Fruit fly (Drosophila melanogaster): Measurements from ENCODE around the gene Ubx.

DNA sequence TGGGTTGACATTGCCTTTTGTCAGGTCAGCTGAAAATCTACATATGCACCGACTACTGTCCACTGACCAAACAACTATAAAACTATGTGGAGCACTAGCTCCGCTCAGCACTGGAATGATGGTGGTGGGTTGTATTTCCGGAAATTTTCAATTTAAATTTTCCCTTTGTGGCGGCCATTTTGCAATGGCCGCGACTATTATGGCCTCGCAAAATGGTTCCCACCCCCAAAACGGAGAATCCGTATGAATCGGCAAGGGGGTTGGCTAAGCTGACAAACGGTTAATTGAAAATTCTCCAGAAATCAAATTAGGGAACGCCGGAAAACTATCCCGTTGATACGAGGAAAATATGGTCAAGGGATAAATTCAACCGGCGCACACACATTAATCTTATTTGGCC lies 51.3 kb downstream of the Ubx start:
- no peak for TF ChIP-seq stc (GFP tag; IDR thresholded peaks at IDR 0.05)
- TF ChIP-seq kay (GFP tag; optimal IDR thresholded peaks at IDR 0.05): no peak
- no peak for TF ChIP-seq Lpt (GFP tag; optimal IDR thresholded peaks at IDR 0.05)
- TF ChIP-seq nom (GFP tag; optimal IDR thresholded peaks at IDR 0.05): no peak

Measured in whole organism, embryonic.